Worm (Caenorhabditis elegans) whole organism, L1 larva: Measurements from ENCODE around the gene slcr-46.2.

ENCODE experiments used
- ceh-82 ChIP-seq, 3 experiments: fragments of 150-350 bp in 1 of 3; sonication (generic microtip) in 2 of 3; optimal IDR thresholded peaks; 2 replicates each; lab custom pipeline; 2014 to 2017; ENCODE audit warnings: missing biosample characterization in 3 of 3, missing genetic modification characterization in 3 of 3
- sox-4 ChIP-seq: sonication (generic microtip); optimal IDR thresholded peaks from 2 replicates; lab custom pipeline; 2016; ENCODE audit warnings: missing genetic modification characterization, missing compliant biosample characterization
- unc-62 ChIP-seq: fragments of 150-350 bp; optimal IDR thresholded peaks from 2 replicates; lab custom pipeline; 2014; ENCODE audit warnings: missing biosample characterization, missing genetic modification reagents, missing genetic modification characterization

ce11 chrV:19362568-19362967 lies 27.4 kb downstream of the slcr-46.2 start, which contains the start of gene C14B4.2:
- TF ChIP-seq sox-4 (tag; lab: Kevin White, UChicago) = no peak
- TF ChIP-seq ceh-82 (tag; optimal IDR thresholded peaks at IDR 0.05; lab: Kevin White, UChicago) = no peak
- no peak for TF ChIP-seq unc-62 (GFP tag; lab: Kevin White, UChicago)
